Worm (Caenorhabditis elegans): ENCODE data around the gene nxf-1.

Gene nxf-1

DNA sequence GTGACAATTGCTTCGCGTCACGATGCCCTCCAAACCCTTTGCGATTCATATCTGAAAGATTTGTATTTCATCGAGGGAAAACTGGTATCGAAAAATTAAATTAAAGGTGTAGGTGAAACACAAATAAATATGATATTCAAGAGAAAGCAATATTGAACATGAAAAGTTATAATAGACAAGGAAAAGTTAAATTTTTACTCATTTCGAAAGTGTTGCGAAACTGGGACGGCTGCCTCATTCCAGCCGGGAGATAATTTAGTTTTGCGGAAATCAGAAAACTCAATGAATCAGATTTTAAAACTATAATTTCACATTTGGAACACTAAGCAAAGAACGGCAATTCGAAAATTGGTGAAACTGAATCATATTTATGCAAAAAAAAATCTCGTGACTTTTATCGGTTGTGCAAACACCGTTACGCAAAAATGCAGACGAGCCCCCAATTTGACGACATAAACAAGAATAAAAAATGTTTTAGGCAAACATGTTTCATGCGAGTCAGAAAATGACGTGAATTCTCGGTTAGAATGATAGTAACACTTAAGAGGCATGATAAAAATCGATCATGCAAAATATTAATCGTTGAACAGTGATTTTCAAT lies at the start of gene nxf-1, which contains the start of gene C15H11.11:
Gene nxf-1, minus strand, starts transcription at position 51 of the 601 bp plus-strand sequence.
Gene C15H11.11, plus strand, starts transcription at position 536 of the 601 bp plus-strand sequence.
- TF ChIP-seq dmd-9 (GFP tag; IDR thresholded peaks at IDR 0.05): no peak
- TF ChIP-seq F26F4.8 (GFP tag; conservative IDR thresholded peaks at IDR 0.05): no peak
- TF ChIP-seq daf-19 (GFP tag; conservative IDR thresholded peaks at IDR 0.05): no peak
- no peak for TF ChIP-seq nhr-237 (tag; optimal IDR thresholded peaks at IDR 0.05)
- no peak for TF ChIP-seq lin-13 (GFP tag; optimal IDR thresholded peaks at IDR 0.05)
- TF ChIP-seq ctbp-1 (GFP tag; IDR thresholded peaks at IDR 0.05): no peak
- peak; percentile 35 for TF ChIP-seq spr-1 (tag; optimal IDR thresholded peaks at IDR 0.05)
- TF ChIP-seq ama-1 (optimal IDR thresholded peaks at IDR 0.05): peak; percentile 49
- TF ChIP-seq dmd-8 (GFP tag; IDR thresholded peaks at IDR 0.05): no peak
- no peak for TF ChIP-seq fkh-10 (GFP tag; optimal IDR thresholded peaks at IDR 0.05)
- TF ChIP-seq nhr-42 (GFP tag; IDR thresholded peaks at IDR 0.05): no peak
- no peak for TF ChIP-seq madf-5 (GFP tag; IDR thresholded peaks at IDR 0.05)
- peak; percentile 99 for TF ChIP-seq hlh-30 (tag; optimal IDR thresholded peaks at IDR 0.05; ENCODE audit: insufficient read depth)
- peak; percentile 75; the same call in 1 of the 2 replicates for TF ChIP-seq php-3 (GFP tag; IDR thresholded peaks at IDR 0.05)
- no peak for TF ChIP-seq ceh-82 (tag; optimal IDR thresholded peaks at IDR 0.05)
- peak; percentile 33 for TF ChIP-seq pqm-1 (tag; optimal IDR thresholded peaks at IDR 0.05)
- peak; percentile 43; the same call in 1 of the 2 replicates for TF ChIP-seq hmg-1.1 (GFP tag; IDR thresholded peaks at IDR 0.05)
- TF ChIP-seq F10B5.3 (tag; optimal IDR thresholded peaks at IDR 0.05): no peak
- no peak for TF ChIP-seq daf-12 (tag; optimal IDR thresholded peaks at IDR 0.05)
- no peak for TF ChIP-seq gei-8 (GFP tag; optimal IDR thresholded peaks at IDR 0.05)
- peak; percentile 14 for TF ChIP-seq mxl-3 (GFP tag; optimal IDR thresholded peaks at IDR 0.05)
- TF ChIP-seq ces-1 (GFP tag; optimal IDR thresholded peaks at IDR 0.05): no peak
- no peak for TF ChIP-seq sdz-12 (GFP tag; optimal IDR thresholded peaks at IDR 0.05)
- no peak for TF ChIP-seq D1046.2 (GFP tag; IDR thresholded peaks at IDR 0.05)
- TF ChIP-seq lin-1 (GFP tag; IDR thresholded peaks at IDR 0.05): peak; percentile 62; the same call in 1 of the 2 replicates
- TF ChIP-seq nhr-11 (tag; optimal IDR thresholded peaks at IDR 0.05): no peak
- TF ChIP-seq lin-29 (GFP tag; IDR thresholded peaks at IDR 0.05): no peak
- no peak for TF ChIP-seq R02D3.7 (tag; optimal IDR thresholded peaks at IDR 0.05)
- TF ChIP-seq lin-39 (tag; optimal IDR thresholded peaks at IDR 0.05): no peak
- no peak for TF ChIP-seq skn-1 (tag; optimal IDR thresholded peaks at IDR 0.05)
- TF ChIP-seq duxl-1 (tag; optimal IDR thresholded peaks at IDR 0.05; ENCODE audit: poor library complexity): peak; percentile 39
- TF ChIP-seq lin-38 (GFP tag; IDR thresholded peaks at IDR 0.05): peak; percentile 72
- TF ChIP-seq fos-1 (tag; optimal IDR thresholded peaks at IDR 0.05): no peak
- peak; percentile 39 to 74 for TF ChIP-seq daf-16 (GFP tag; optimal IDR thresholded peaks at IDR 0.05)
- TF ChIP-seq daf-16 (tag; optimal IDR thresholded peaks at IDR 0.05): peak; percentile 99
- no peak for TF ChIP-seq aha-1 (tag)
- no peak for TF ChIP-seq egl-27 (tag; optimal IDR thresholded peaks at IDR 0.05)
- TF ChIP-seq ceh-20 (GFP tag; IDR thresholded peaks at IDR 0.05): 0 out of 2 replicates have a peak, but pooled peaks have one; percentile 28
- peak; percentile 81 for TF ChIP-seq T20F7.1 (GFP tag; optimal IDR thresholded peaks at IDR 0.05)
- no peak for TF ChIP-seq ceh-28 (tag; optimal IDR thresholded peaks at IDR 0.05)
- no peak for TF ChIP-seq unc-62 (GFP tag; optimal IDR thresholded peaks at IDR 0.05 in 1 of 2)
- no peak for TF ChIP-seq unc-62 (tag; optimal IDR thresholded peaks at IDR 0.05)
- no peak for TF ChIP-seq cey-2 (tag; optimal IDR thresholded peaks at IDR 0.05; ENCODE audit: borderline replicate concordance, insufficient read depth)
- no peak for TF ChIP-seq jun-1 (tag; optimal IDR thresholded peaks at IDR 0.05)
- no peak for TF ChIP-seq zfp-2 (tag; optimal IDR thresholded peaks at IDR 0.05)
- TF ChIP-seq nhr-41 (GFP tag; IDR thresholded peaks at IDR 0.05): no peak
- TF ChIP-seq saeg-2 (GFP tag; IDR thresholded peaks at IDR 0.05): no peak
- TF ChIP-seq lir-3 (tag; optimal IDR thresholded peaks at IDR 0.05): no peak
- TF ChIP-seq daf-8 (GFP tag; IDR thresholded peaks at IDR 0.05): no peak
- TF ChIP-seq egl-43 (GFP tag; IDR thresholded peaks at IDR 0.05): no peak
- TF ChIP-seq mdt-29 (GFP tag; IDR thresholded peaks at IDR 0.05): no peak
- peak; percentile 40 for TF ChIP-seq nhr-48 (tag; optimal IDR thresholded peaks at IDR 0.05)
